Fruit fly (Drosophila melanogaster) whole organism, embryonic: ENCODE measurements around the gene CG8301.

ENCODE experiments used
- Ada2b ChIP-seq: fragments of 200-800 bp; sonication (Bioruptor generic); IDR thresholded peaks from 2 replicates; pipeline ENCODE4 v1.3.6; 2022; ENCODE audit warnings: missing biosample characterization, missing genetic modification characterization
- Adf1 ChIP-seq: fragments of 200-800 bp; sonication (Bioruptor generic); IDR thresholded peaks from 2 replicates; pipeline ENCODE4 v1.3.6; 2022; ENCODE audit warnings: missing biosample characterization, missing genetic modification characterization
- B-H2 ChIP-seq: fragments of 200-800 bp; sonication (Bioruptor generic); optimal IDR thresholded peaks from 2 replicates; lab custom pipeline; 2018; ENCODE audit warnings: missing biosample characterization, mild to moderate bottlenecking, missing genetic modification characterization
- Blimp-1 ChIP-seq: fragments of 200-800 bp; sonication (Bioruptor generic); optimal IDR thresholded peaks from 3 replicates; lab custom pipeline; 2018; ENCODE audit warnings: missing biosample characterization, missing genetic modification characterization, mild to moderate bottlenecking, moderate library complexity, missing genetic modification reagents
- CG10543 ChIP-seq: fragments of 200-800 bp; sonication (Bioruptor generic); optimal IDR thresholded peaks from 3 replicates; lab custom pipeline; 2017; ENCODE audit warnings: missing biosample characterization, mild to moderate bottlenecking, missing genetic modification characterization, moderate library complexity
- CG11560 ChIP-seq: fragments of 200-800 bp; sonication (Bioruptor generic); IDR thresholded peaks from 3 replicates; pipeline ENCODE4 v1.3.6; 2022; ENCODE audit warnings: missing biosample characterization, missing genetic modification characterization
- CG12219 ChIP-seq: fragments of 200-800 bp; sonication (Bioruptor generic); optimal IDR thresholded peaks from 3 replicates; lab custom pipeline; 2018; ENCODE audit warnings: missing biosample characterization, mild to moderate bottlenecking, missing genetic modification characterization
- CG12391 ChIP-seq: fragments of 200-800 bp; sonication (Bioruptor generic); optimal IDR thresholded peaks from 3 replicates; lab custom pipeline; 2018; ENCODE audit warnings: missing biosample characterization, mild to moderate bottlenecking, missing genetic modification characterization, moderate library complexity
- CG13894 ChIP-seq: fragments of 200-800 bp; sonication (Bioruptor generic); optimal IDR thresholded peaks from 3 replicates; lab custom pipeline; 2018; ENCODE audit warnings: missing biosample characterization, mild to moderate bottlenecking, missing genetic modification characterization, moderate library complexity
- CG14710 ChIP-seq: fragments of 200-800 bp; sonication (Bioruptor generic); optimal IDR thresholded peaks from 3 replicates; lab custom pipeline; 2019; ENCODE audit warnings: missing biosample characterization, mild to moderate bottlenecking, missing genetic modification characterization, moderate library complexity
- CG15269 ChIP-seq: fragments of 200-800 bp; sonication (Bioruptor generic); optimal IDR thresholded peaks from 2 replicates; lab custom pipeline; 2018; ENCODE audit warnings: missing biosample characterization, mild to moderate bottlenecking, missing genetic modification characterization, moderate library complexity
- CG15479 ChIP-seq: fragments of 200-800 bp; sonication (Bioruptor generic); optimal IDR thresholded peaks from 3 replicates; lab custom pipeline; 2019; ENCODE audit warnings: missing biosample characterization, mild to moderate bottlenecking, missing genetic modification characterization, moderate library complexity
- CG15514 ChIP-seq: fragments of 200-800 bp; sonication (Bioruptor generic); optimal IDR thresholded peaks from 3 replicates; lab custom pipeline; 2017; ENCODE audit warnings: missing biosample characterization, missing genetic modification characterization, mild to moderate bottlenecking, moderate library complexity, missing genetic modification reagents
- CG15601 ChIP-seq: fragments of 200-800 bp; sonication (Bioruptor generic); optimal IDR thresholded peaks from 3 replicates; lab custom pipeline; 2019; ENCODE audit warnings: missing biosample characterization, mild to moderate bottlenecking, missing genetic modification characterization, moderate library complexity
- CG1603 ChIP-seq: fragments of 200-800 bp; sonication (Bioruptor generic); optimal IDR thresholded peaks from 2 replicates; lab custom pipeline; 2019; ENCODE audit warnings: missing biosample characterization, mild to moderate bottlenecking, missing genetic modification characterization, moderate library complexity
- CG17359 ChIP-seq: fragments of 200-800 bp; sonication (Bioruptor generic); optimal IDR thresholded peaks from 3 replicates; lab custom pipeline; 2018; ENCODE audit warnings: missing biosample characterization, mild to moderate bottlenecking, missing genetic modification characterization, moderate library complexity
- CG18764 ChIP-seq: fragments of 200-800 bp; sonication (Bioruptor generic); optimal IDR thresholded peaks from 3 replicates; lab custom pipeline; 2016; ENCODE audit warnings: missing biosample characterization, missing genetic modification characterization
- CG2678 ChIP-seq: fragments of 200-800 bp; sonication (Bioruptor generic); optimal IDR thresholded peaks from 3 replicates; lab custom pipeline; 2019; ENCODE audit warnings: missing biosample characterization, mild to moderate bottlenecking, missing genetic modification characterization, moderate library complexity
- CG5180 ChIP-seq: fragments of 200-800 bp; sonication (Bioruptor generic); optimal IDR thresholded peaks from 3 replicates; lab custom pipeline; 2017; ENCODE audit warnings: missing biosample characterization, missing genetic modification characterization, mild to moderate bottlenecking, moderate library complexity, missing genetic modification reagents
- CG6254 ChIP-seq: fragments of 200-800 bp; sonication (Bioruptor generic); optimal IDR thresholded peaks from 3 replicates; lab custom pipeline; 2017; ENCODE audit warnings: mild to moderate bottlenecking, missing biosample characterization, missing genetic modification reagents, missing genetic modification characterization
- CG7745 ChIP-seq: fragments of 200-800 bp; sonication (Bioruptor generic); optimal IDR thresholded peaks from 2 replicates; lab custom pipeline; 2018; ENCODE audit warnings: missing biosample characterization, mild to moderate bottlenecking, missing genetic modification characterization, moderate library complexity
- CG8290 ChIP-seq, 3 experiments: fragments of 200-800 bp; sonication (Bioruptor generic); optimal IDR thresholded peaks; 2 replicates each; lab custom pipeline; 2016 to 2019; ENCODE audit warnings: missing biosample characterization in 3 of 3, missing genetic modification characterization in 3 of 3, mild to moderate bottlenecking in 2 of 3, moderate library complexity in 1 of 3
- CG9932 ChIP-seq: fragments of 200-800 bp; sonication (Bioruptor generic); IDR thresholded peaks from 2 replicates; pipeline ENCODE4 v1.3.6; 2022; ENCODE audit warnings: missing biosample characterization, missing genetic modification characterization
- ERR ChIP-seq: fragments of 200-800 bp; sonication (Bioruptor generic); optimal IDR thresholded peaks from 2 replicates; lab custom pipeline; 2016; ENCODE audit warnings: missing biosample characterization, missing genetic modification characterization
- Eip74EF ChIP-seq, 2 experiments: fragments of 200-800 bp in 1 of 2; fragments of >200 bp in 1 of 2; sonication (Bioruptor generic) in 1 of 2; optimal IDR thresholded peaks; 2 replicates each; lab custom pipeline; 2017 to 2019; ENCODE audit warnings: missing biosample characterization in 2 of 2, missing genetic modification characterization in 2 of 2, mild to moderate bottlenecking in 1 of 2, moderate library complexity in 1 of 2
- Fer1 ChIP-seq: fragments of 200-800 bp; sonication (Bioruptor generic); optimal IDR thresholded peaks from 2 replicates; lab custom pipeline; 2017; ENCODE audit warnings: missing biosample characterization, mild to moderate bottlenecking, missing genetic modification characterization
- HLHmδ ChIP-seq: fragments of 200-800 bp; sonication (Bioruptor generic); optimal IDR thresholded peaks from 2 replicates; lab custom pipeline; 2018; ENCODE audit warnings: missing biosample characterization, mild to moderate bottlenecking, missing genetic modification characterization, moderate library complexity
- Hr3 ChIP-seq: fragments of 200-800 bp; sonication (Bioruptor generic); optimal IDR thresholded peaks from 3 replicates; lab custom pipeline; 2016; ENCODE audit warnings: missing biosample characterization, missing genetic modification characterization
- Med ChIP-seq: fragments of 200-800 bp; sonication (Bioruptor generic); peaks from one replicate; lab custom pipeline; 2016; ENCODE audit warnings: missing biosample characterization, missing genetic modification characterization, mild to moderate bottlenecking, inconsistent platforms, moderate library complexity
- Pdp1 ChIP-seq, 2 experiments: fragments of 200-800 bp; sonication (Bioruptor generic); optimal IDR thresholded peaks; 3 replicates each; lab custom pipeline; 2016; ENCODE audit warnings: missing biosample characterization in 2 of 2, missing genetic modification characterization in 2 of 2, mild to moderate bottlenecking in 1 of 2, moderate library complexity in 1 of 2
- Sox100B ChIP-seq: fragments of 200-800 bp; sonication (Bioruptor generic); optimal IDR thresholded peaks from 3 replicates; lab custom pipeline; 2018; ENCODE audit warnings: missing biosample characterization, mild to moderate bottlenecking, missing genetic modification characterization
- Tbp ChIP-seq: fragments of >200 bp; optimal IDR thresholded peaks from 2 replicates; lab custom pipeline; 2018; ENCODE audit warnings: missing biosample characterization, missing genetic modification characterization
- bab2 ChIP-seq: fragments of 200-800 bp; sonication (Bioruptor generic); optimal IDR thresholded peaks from 2 replicates; lab custom pipeline; 2016; ENCODE audit warnings: missing biosample characterization, missing genetic modification characterization
- dmrt99B ChIP-seq: fragments of 200-800 bp; sonication (Bioruptor generic); optimal IDR thresholded peaks from 2 replicates; lab custom pipeline; 2018; ENCODE audit warnings: missing biosample characterization, mild to moderate bottlenecking, missing genetic modification characterization, moderate library complexity
- exex ChIP-seq: fragments of 200-800 bp; sonication (Bioruptor generic); optimal IDR thresholded peaks from 4 replicates; lab custom pipeline; 2018; ENCODE audit warnings: missing biosample characterization, mild to moderate bottlenecking, missing genetic modification characterization, moderate library complexity
- grn ChIP-seq: fragments of 200-800 bp; sonication (Bioruptor generic); optimal IDR thresholded peaks from 3 replicates; lab custom pipeline; 2017; ENCODE audit warnings: missing biosample characterization, missing genetic modification characterization
- kay ChIP-seq: fragments of 200-800 bp; sonication (Bioruptor generic); optimal IDR thresholded peaks from 2 replicates; lab custom pipeline; 2016; ENCODE audit warnings: missing biosample characterization, missing genetic modification characterization
- lbe ChIP-seq: fragments of 200-800 bp; sonication (Bioruptor generic); optimal IDR thresholded peaks from 2 replicates; lab custom pipeline; 2016; ENCODE audit warnings: missing biosample characterization, mild to moderate bottlenecking, missing genetic modification characterization
- nerfin-1 ChIP-seq: fragments of 200-800 bp; sonication (Bioruptor generic); optimal IDR thresholded peaks from 3 replicates; lab custom pipeline; 2019; ENCODE audit warnings: missing biosample characterization, mild to moderate bottlenecking, missing genetic modification characterization, moderate library complexity
- onecut ChIP-seq: fragments of 200-800 bp; sonication (Bioruptor generic); IDR thresholded peaks from 2 replicates; pipeline ENCODE4 v1.3.6; 2022; ENCODE audit warnings: missing biosample characterization, missing genetic modification characterization
- pros ChIP-seq: fragments of 200-800 bp; sonication (Bioruptor generic); optimal IDR thresholded peaks from 3 replicates; lab custom pipeline; 2019; ENCODE audit warnings: missing biosample characterization, mild to moderate bottlenecking, missing genetic modification characterization, moderate library complexity
- salm ChIP-seq: fragments of 200-800 bp; sonication (Bioruptor generic); optimal IDR thresholded peaks from 2 replicates; lab custom pipeline; 2018; ENCODE audit warnings: missing biosample characterization, mild to moderate bottlenecking, missing genetic modification characterization
- schlank ChIP-seq: fragments of 200-800 bp; sonication (Bioruptor generic); optimal IDR thresholded peaks from 2 replicates; lab custom pipeline; 2018; ENCODE audit warnings: missing biosample characterization, mild to moderate bottlenecking, missing genetic modification characterization
- trh ChIP-seq: fragments of 200-800 bp; sonication (Bioruptor generic); optimal IDR thresholded peaks from 2 replicates; lab custom pipeline; 2016; ENCODE audit warnings: missing biosample characterization, missing genetic modification characterization
- twi ChIP-seq: fragments of 200-800 bp; optimal IDR thresholded peaks from 2 replicates; lab custom pipeline; 2019; ENCODE audit warnings: missing biosample characterization, mild to moderate bottlenecking, missing genetic modification characterization, moderate library complexity
- tx ChIP-seq: fragments of 200-800 bp; sonication (Bioruptor generic); optimal IDR thresholded peaks from 2 replicates; lab custom pipeline; 2016; ENCODE audit warnings: missing biosample characterization, missing genetic modification characterization
- wor ChIP-seq: fragments of 200-800 bp; sonication (Bioruptor generic); IDR thresholded peaks from 2 replicates; pipeline ENCODE4 v1.3.6; 2022; ENCODE audit warnings: missing biosample characterization, missing genetic modification characterization

The CG8301 gene

dm6 chr3R:9550265-9551012, 30.7 kb upstream of the CG8301 start (continued):
- TF ChIP-seq CG8290 (GFP tag; optimal IDR thresholded peaks at IDR 0.05; lab: Kevin White, UChicago) = no peak
- TF ChIP-seq CG8290 (tag; optimal IDR thresholded peaks at IDR 0.05; lab: Kevin White, UChicago) = peak in 1 of 2 experiments; percentile 12
- peak; percentile 25 for TF ChIP-seq nerfin-1 (tag; lab: Kevin White, UChicago)
- peak; percentile 13 for TF ChIP-seq CG2678 (tag; lab: Kevin White, UChicago)
- no peak for TF ChIP-seq CG11560
- TF ChIP-seq CG6254 (GFP tag; lab: Kevin White, UChicago) = peak; percentile 26
- TF ChIP-seq Blimp-1 (GFP tag; lab: Kevin White, UChicago) = peak; percentile 8
- TF ChIP-seq lbe (GFP tag; lab: Kevin White, UChicago) = peak; percentile 12
- TF ChIP-seq CG15479 = peak; percentile 41
- peak in 1 of 2 experiments; percentile 63 for TF ChIP-seq Pdp1 (GFP tag; optimal IDR thresholded peaks at IDR 0.05; lab: Kevin White, UChicago)
- peak; percentile 40 for TF ChIP-seq CG5180
- peak; percentile 52 for TF ChIP-seq CG15601 (tag; lab: Kevin White, UChicago)
- no peak for TF ChIP-seq trh (GFP tag; lab: Kevin White, UChicago)
- peak; percentile 34 to 39 for TF ChIP-seq Eip74EF (GFP tag; optimal IDR thresholded peaks at IDR 0.05; lab: Kevin White, UChicago)
- TF ChIP-seq CG14710 (tag; lab: Kevin White, UChicago) = peak; percentile 14
- peak; percentile 41 for TF ChIP-seq HLHmδ (GFP tag; lab: Kevin White, UChicago)
- TF ChIP-seq exex (tag; lab: Kevin White, UChicago) = peak; percentile 39
- peak; percentile 17 for TF ChIP-seq CG17359 (tag; lab: Kevin White, UChicago)
- peak; percentile 27 for TF ChIP-seq CG15269 (tag; lab: Kevin White, UChicago)
- TF ChIP-seq Fer1 (GFP tag; lab: Kevin White, UChicago) = peak; percentile 26
- TF ChIP-seq twi (tag; lab: Kevin White, UChicago) = peak; percentile 22
- peak; percentile 45 for TF ChIP-seq B-H2
- TF ChIP-seq dmrt99B (tag; lab: Kevin White, UChicago) = peak; percentile 1
- peak; percentile 4 for TF ChIP-seq onecut (GFP tag; lab: Robert Waterston, UW)
- TF ChIP-seq CG7745 (tag; lab: Kevin White, UChicago) = no peak
- TF ChIP-seq ERR (GFP tag; lab: Kevin White, UChicago) = peak; percentile 29
- TF ChIP-seq CG18764 = no peak
- peak; percentile 8 for TF ChIP-seq CG12391
- peak; percentile 50 for TF ChIP-seq grn (GFP tag; lab: Kevin White, UChicago)
- TF ChIP-seq Sox100B (GFP tag; lab: Kevin White, UChicago) = peak; percentile 13
- TF ChIP-seq salm (tag; lab: Kevin White, UChicago) = no peak

- peak; percentile 44 for TF ChIP-seq schlank
- peak; percentile 6 for TF ChIP-seq tx
- TF ChIP-seq CG12219 (GFP tag; lab: Kevin White, UChicago) = peak; percentile 62
- peak; percentile 91 for TF ChIP-seq Med (GFP tag; lab: Kevin White, UChicago)
- TF ChIP-seq Hr3 (GFP tag; lab: Kevin White, UChicago) = no peak
- peak; percentile 43 for TF ChIP-seq kay
- no peak for TF ChIP-seq Tbp
- peak; percentile 5 for TF ChIP-seq bab2 (GFP tag; lab: Kevin White, UChicago)
- no peak for TF ChIP-seq wor (GFP tag; lab: Robert Waterston, UW)
- no peak for TF ChIP-seq CG9932 (GFP tag; lab: Robert Waterston, UW)
- TF ChIP-seq CG13894 (tag; lab: Kevin White, UChicago) = peak; percentile 66
- TF ChIP-seq Ada2b (GFP tag; lab: Robert Waterston, UW) = no peak
- TF ChIP-seq pros (GFP tag; lab: Kevin White, UChicago) = peak; percentile 45
- TF ChIP-seq CG1603 (tag; lab: Kevin White, UChicago) = peak; percentile 48
- peak; percentile 72 for TF ChIP-seq CG15514
- TF ChIP-seq CG10543 (GFP tag; lab: Kevin White, UChicago) = peak; percentile 94
- TF ChIP-seq Adf1 (GFP tag; lab: Robert Waterston, UW) = no peak
These were observed 30.0 kb upstream of the CG8301 start for dm6 chr3R:9551013-9551658.
